Fruit fly (Drosophila melanogaster): ENCODE results near the gene Cpr72Ea.

The Cpr72Ea gene

dm6 chr3L:16380770-16381169 is 18.4 kb downstream of the Cpr72Ea start (continued):
- TF ChIP-seq CG18599 (GFP tag; optimal IDR thresholded peaks at IDR 0.05) (no peak), CG14710 (tag; optimal IDR thresholded peaks at IDR 0.05) (peak; percentile 42), sens (GFP tag) (peak; percentile 90), corto (GFP tag; optimal IDR thresholded peaks at IDR 0.05) (no peak), vnd (GFP tag; IDR thresholded peaks at IDR 0.05; ENCODE audit: partially characterized antibody) (no peak), Stat92E (GFP tag; optimal IDR thresholded peaks at IDR 0.05) (no peak), bab2 (GFP tag; optimal IDR thresholded peaks at IDR 0.05) (peak; percentile 61), hkb (optimal IDR thresholded peaks at IDR 0.05) (no peak), hkb (GFP tag; IDR thresholded peaks at IDR 0.05) (peak; percentile 41; the same call in 1 of the 2 replicates), br (optimal IDR thresholded peaks at IDR 0.05) (no peak), Lpt (GFP tag; optimal IDR thresholded peaks at IDR 0.05) (no peak), stwl (tag; optimal IDR thresholded peaks at IDR 0.05) (no peak), scrt (GFP tag; optimal IDR thresholded peaks at IDR 0.05) (no peak), gce (GFP tag; IDR thresholded peaks at IDR 0.05) (no peak), tup (GFP tag; optimal IDR thresholded peaks at IDR 0.05) (no peak), HLHmδ (GFP tag; optimal IDR thresholded peaks at IDR 0.05) (no peak), CG9215 (GFP tag; IDR thresholded peaks at IDR 0.05) (no peak; the same call in 1 of the 2 replicates), GATAe (GFP tag; conservative IDR thresholded peaks at IDR 0.05) (no peak), Asciz (GFP tag; optimal IDR thresholded peaks at IDR 0.05) (peak; percentile 65), aop (GFP tag; IDR thresholded peaks at IDR 0.05) (no peak), CG4282 (GFP tag; optimal IDR thresholded peaks at IDR 0.05) (no peak), sc (optimal IDR thresholded peaks at IDR 0.05) (no peak), sc (GFP tag; optimal IDR thresholded peaks at IDR 0.05) (no peak), Hey (tag; optimal IDR thresholded peaks at IDR 0.05) (no peak), CG17328 (GFP tag; IDR thresholded peaks at IDR 0.05) (no peak), fd102C (GFP tag; optimal IDR thresholded peaks at IDR 0.05) (no peak), CG15011 (GFP tag; optimal IDR thresholded peaks at IDR 0.05) (peak; percentile 16), CrebB (tag; optimal IDR thresholded peaks at IDR 0.05) (peak; percentile 44), prd (optimal IDR thresholded peaks at IDR 0.05) (no peak), prd (GFP tag; IDR thresholded peaks at IDR 0.05) (peak; percentile 67; the same call in 2 of the 3 replicates), Six4 (GFP tag; optimal IDR thresholded peaks at IDR 0.05) (peak; percentile 65), CG10147 (GFP tag; optimal IDR thresholded peaks at IDR 0.05) (peak; percentile 60), Rfx (GFP tag; IDR thresholded peaks at IDR 0.05) (0 out of 2 replicates have a peak, but pooled peaks have one; percentile 69), NC2β (GFP tag; optimal IDR thresholded peaks at IDR 0.05) (peak; percentile 14), CG18764 (GFP tag; optimal IDR thresholded peaks at IDR 0.05) (no peak), CkIIα-i1 (GFP tag; IDR thresholded peaks at IDR 0.05) (no peak), Eip74EF (GFP tag; optimal IDR thresholded peaks at IDR 0.05) (peak in 1 of 2 experiments; percentile 80), CG18262 (tag; optimal IDR thresholded peaks at IDR 0.05) (peak; percentile 64), CG4424 (GFP tag; optimal IDR thresholded peaks at IDR 0.05) (peak; percentile 52), Oli (tag; optimal IDR thresholded peaks at IDR 0.05) (peak; percentile 72), CG7928 (GFP tag; optimal IDR thresholded peaks at IDR 0.05) (peak; percentile 45), yki (optimal IDR thresholded peaks at IDR 0.05) (no peak), HLH54F (GFP tag; optimal IDR thresholded peaks at IDR 0.05) (peak; percentile 58), CG3847 (GFP tag; IDR thresholded peaks at IDR 0.05) (peak; percentile 50; the same call in 1 of the 2 replicates), CG16779 (GFP tag; IDR thresholded peaks at IDR 0.05) (no peak), bcd (GFP tag; optimal IDR thresholded peaks at IDR 0.05) (peak; percentile 34), Mes4 (GFP tag; optimal IDR thresholded peaks at IDR 0.05) (no peak), ranshi (GFP tag; IDR thresholded peaks at IDR 0.05) (0 out of 2 replicates have a peak, but pooled peaks have one; percentile 21), dan (GFP tag; IDR thresholded peaks at IDR 0.05) (no peak), emc (GFP tag; optimal IDR thresholded peaks at IDR 0.05) (no peak), Mrtf (GFP tag; IDR thresholded peaks at IDR 0.05) (peak; percentile 50; the same call in 1 of the 3 replicates), schlank (tag; optimal IDR thresholded peaks at IDR 0.05) (peak; percentile 61)
